Worm (Caenorhabditis elegans) whole organism, L1 larva: ENCODE results near the gene T19C3.6.

Experiments used
- F16B12.6 ChIP-seq: fragments of 150-350 bp; optimal IDR thresholded peaks from 2 replicates; lab custom pipeline; 2014; ENCODE audit warnings: missing biosample characterization, missing genetic modification characterization
- ama-1 ChIP-seq: fragments of 150-350 bp; optimal IDR thresholded peaks from 2 replicates; lab custom pipeline; 2014
- ceh-63 ChIP-seq: fragments of 200-800 bp; sonication (Bioruptor generic); optimal IDR thresholded peaks from 2 replicates; lab custom pipeline; 2018; ENCODE audit warnings: mild to moderate bottlenecking, missing genetic modification characterization, missing compliant biosample characterization
- ceh-8 ChIP-seq: fragments of 200-800 bp; sonication (Bioruptor generic); optimal IDR thresholded peaks from 2 replicates; lab custom pipeline; 2018; ENCODE audit warnings: mild to moderate bottlenecking, missing genetic modification characterization, moderate library complexity, missing compliant biosample characterization
- ceh-82 ChIP-seq, 3 experiments: fragments of 150-350 bp in 1 of 3; sonication (generic microtip) in 2 of 3; optimal IDR thresholded peaks; 2 replicates each; lab custom pipeline; 2014 to 2017; ENCODE audit warnings: missing biosample characterization in 3 of 3, missing genetic modification characterization in 3 of 3
- ceh-88 ChIP-seq: fragments of 200-800 bp; sonication (Bioruptor generic); IDR thresholded peaks from 2 replicates; pipeline ENCODE4 v1.3.6; 2022; ENCODE audit warnings: missing genetic modification characterization, missing compliant biosample characterization
- ceh-90 ChIP-seq: sonication (generic microtip); optimal IDR thresholded peaks from 2 replicates; lab custom pipeline; 2016; ENCODE audit warnings: missing genetic modification characterization, missing compliant biosample characterization
- efl-3 ChIP-seq: fragments of 200-800 bp; sonication (Bioruptor generic); optimal IDR thresholded peaks from 2 replicates; lab custom pipeline; 2018; ENCODE audit warnings: mild to moderate bottlenecking, missing genetic modification characterization, missing compliant biosample characterization
- egl-13 ChIP-seq: sonication (generic microtip); optimal IDR thresholded peaks from 2 replicates; lab custom pipeline; 2016; ENCODE audit warnings: missing genotype, missing genetic modification reagents, missing genetic modification characterization, missing compliant biosample characterization
- egl-27 ChIP-seq, 2 experiments: fragments of 150-350 bp in 1 of 2; sonication (generic microtip); optimal IDR thresholded peaks; 3 replicates each; lab custom pipeline; 2017 to 2018; ENCODE audit warnings: missing biosample characterization in 2 of 2, missing genetic modification characterization in 2 of 2, missing genetic modification reagents in 2 of 2
- elt-3 ChIP-seq, 6 experiments: fragments of 150-350 bp in 1 of 6; sonication (generic microtip); optimal IDR thresholded peaks; 2 replicates each; lab custom pipeline; 2017 to 2018; ENCODE audit warnings: missing biosample characterization in 6 of 6, missing genetic modification characterization in 6 of 6, inconsistent platforms in 1 of 6
- ets-5 ChIP-seq: fragments of 200-800 bp; sonication (Bioruptor generic); IDR thresholded peaks from 2 replicates; pipeline ENCODE4 v1.3.6; 2022; ENCODE audit warnings: missing genetic modification characterization, missing compliant biosample characterization
- fkh-10 ChIP-seq: sonication (generic microtip); optimal IDR thresholded peaks from 2 replicates; lab custom pipeline; 2017; ENCODE audit warnings: missing biosample characterization, missing genetic modification reagents, missing genetic modification characterization
- fkh-4 ChIP-seq: sonication (generic microtip); optimal IDR thresholded peaks from 2 replicates; lab custom pipeline; 2016; ENCODE audit warnings: missing compliant biosample characterization, missing genetic modification characterization, borderline replicate concordance
- fkh-8 ChIP-seq: sonication (generic microtip); optimal IDR thresholded peaks from 2 replicates; lab custom pipeline; 2016; ENCODE audit warnings: mild to moderate bottlenecking, missing genetic modification characterization, missing compliant biosample characterization
- fos-1 ChIP-seq: fragments of 150-350 bp; optimal IDR thresholded peaks from 2 replicates; lab custom pipeline; 2014; ENCODE audit warnings: missing biosample characterization, missing genetic modification characterization
- hlh-17 ChIP-seq: fragments of 200-800 bp; sonication (Bioruptor generic); optimal IDR thresholded peaks from 2 replicates; lab custom pipeline; 2018; ENCODE audit warnings: missing genetic modification characterization, mild to moderate bottlenecking, missing compliant biosample characterization, moderate library complexity, borderline replicate concordance
- hlh-4 ChIP-seq: sonication (generic microtip); optimal IDR thresholded peaks from 2 replicates; lab custom pipeline; 2016; ENCODE audit warnings: mild to moderate bottlenecking, missing genetic modification characterization, missing compliant biosample characterization
- hpl-2 ChIP-seq: fragments of 150-350 bp; optimal IDR thresholded peaks from 2 replicates; lab custom pipeline; 2014; ENCODE audit warnings: missing biosample characterization, missing genetic modification reagents, missing genetic modification characterization
- irx-1 ChIP-seq: sonication (generic microtip); optimal IDR thresholded peaks from 2 replicates; lab custom pipeline; 2016; ENCODE audit warnings: missing genetic modification characterization, missing compliant biosample characterization
- isw-1 ChIP-seq: fragments of 200-800 bp; sonication (Bioruptor generic); IDR thresholded peaks from 2 replicates; pipeline ENCODE4 v1.3.6; 2022; ENCODE audit warnings: missing genetic modification characterization, missing compliant biosample characterization
- jun-1 ChIP-seq: fragments of 150-350 bp; optimal IDR thresholded peaks from 2 replicates; lab custom pipeline; 2014; ENCODE audit warnings: missing biosample characterization, missing genetic modification reagents, missing genetic modification characterization
- lin-13 ChIP-seq: fragments of 150-350 bp; optimal IDR thresholded peaks from 2 replicates; lab custom pipeline; 2014; ENCODE audit warnings: missing biosample characterization, missing genetic modification reagents, missing genetic modification characterization
- lin-15B ChIP-seq: fragments of 150-350 bp; sonication (generic microtip); optimal IDR thresholded peaks from 3 replicates; lab custom pipeline; 2014; ENCODE audit warnings: missing biosample characterization, missing genetic modification characterization
- lin-35 ChIP-seq, 2 experiments: fragments of 150-350 bp; optimal IDR thresholded peaks; 2 replicates each; lab custom pipeline; 2014; ENCODE audit warnings: missing biosample characterization in 2 of 2, missing genetic modification characterization in 2 of 2, missing genetic modification reagents in 2 of 2
- lin-39 ChIP-seq: fragments of 150-350 bp; optimal IDR thresholded peaks from 2 replicates; lab custom pipeline; 2014; ENCODE audit warnings: missing biosample characterization, missing genetic modification reagents, missing genetic modification characterization
- lir-3 ChIP-seq: sonication (generic microtip); optimal IDR thresholded peaks from 2 replicates; lab custom pipeline; 2016; ENCODE audit warnings: mild to moderate bottlenecking, missing genetic modification characterization, moderate library complexity, missing compliant biosample characterization; ENCODE audit not compliant: poor library complexity
- mab-9 ChIP-seq: fragments of 200-800 bp; sonication (Bioruptor generic); IDR thresholded peaks from 2 replicates; pipeline ENCODE4 v1.3.6; 2022; ENCODE audit warnings: missing genetic modification reagents, missing genetic modification characterization, missing compliant biosample characterization
- mdl-1 ChIP-seq, 2 experiments: fragments of 150-350 bp; optimal IDR thresholded peaks; 2 replicates each; lab custom pipeline; 2014 to 2017; ENCODE audit warnings: missing biosample characterization in 2 of 2, missing genetic modification characterization in 2 of 2, inconsistent platforms in 1 of 2
- mep-1 ChIP-seq: fragments of 150-350 bp; optimal IDR thresholded peaks from 2 replicates; lab custom pipeline; 2014; ENCODE audit warnings: missing biosample characterization, missing genetic modification characterization
- nhr-11 ChIP-seq: fragments of 150-350 bp; optimal IDR thresholded peaks from 2 replicates; lab custom pipeline; 2014; ENCODE audit warnings: missing biosample characterization, missing genetic modification characterization
- nhr-12 ChIP-seq: sonication (generic microtip); optimal IDR thresholded peaks from 2 replicates; lab custom pipeline; 2017; ENCODE audit warnings: missing biosample characterization, missing genetic modification characterization
- nhr-19 ChIP-seq: fragments of 200-800 bp; sonication (Bioruptor generic); conservative IDR thresholded peaks from 2 replicates; pipeline ENCODE4 v1.3.6; 2022; ENCODE audit warnings: missing genetic modification characterization, missing compliant biosample characterization
- nhr-20 ChIP-seq: sonication (generic microtip); optimal IDR thresholded peaks from 2 replicates; lab custom pipeline; 2016; ENCODE audit warnings: mild to moderate bottlenecking, missing genetic modification characterization, missing compliant biosample characterization
- nhr-237 ChIP-seq: fragments of 150-350 bp; optimal IDR thresholded peaks from 2 replicates; lab custom pipeline; 2014; ENCODE audit warnings: missing biosample characterization, missing genetic modification characterization
- nhr-47 ChIP-seq: sonication (generic microtip); optimal IDR thresholded peaks from 2 replicates; lab custom pipeline; 2016; ENCODE audit warnings: mild to moderate bottlenecking, missing genetic modification characterization, moderate library complexity, missing compliant biosample characterization
- nhr-71 ChIP-seq: sonication (generic microtip); optimal IDR thresholded peaks from 2 replicates; lab custom pipeline; 2016; ENCODE audit warnings: mild to moderate bottlenecking, missing genetic modification characterization, moderate library complexity, missing compliant biosample characterization
- nhr-76 ChIP-seq: sonication (generic microtip); optimal IDR thresholded peaks from 2 replicates; lab custom pipeline; 2017; ENCODE audit warnings: missing biosample characterization, missing genetic modification characterization
- nhr-90 ChIP-seq: sonication (generic microtip); optimal IDR thresholded peaks from 2 replicates; lab custom pipeline; 2016; ENCODE audit warnings: mild to moderate bottlenecking, missing genetic modification characterization, missing compliant biosample characterization; ENCODE audit not compliant: poor library complexity
- pax-3 ChIP-seq: fragments of 200-800 bp; sonication (Bioruptor generic); optimal IDR thresholded peaks from 2 replicates; lab custom pipeline; 2018; ENCODE audit warnings: mild to moderate bottlenecking, missing genetic modification characterization, moderate library complexity, missing compliant biosample characterization
- skn-1 ChIP-seq: fragments of 150-350 bp; optimal IDR thresholded peaks from 2 replicates; lab custom pipeline; 2014; ENCODE audit warnings: missing biosample characterization, missing genetic modification characterization
- snpc-4 ChIP-seq: fragments of 150-350 bp; optimal IDR thresholded peaks from 2 replicates; lab custom pipeline; 2014; ENCODE audit warnings: missing biosample characterization, missing genetic modification characterization
- snu-23 ChIP-seq: sonication (generic microtip); optimal IDR thresholded peaks from 2 replicates; lab custom pipeline; 2016; ENCODE audit warnings: missing genetic modification characterization, missing compliant biosample characterization
- sox-4 ChIP-seq: sonication (generic microtip); optimal IDR thresholded peaks from 2 replicates; lab custom pipeline; 2016; ENCODE audit warnings: missing genetic modification characterization, missing compliant biosample characterization
- tbx-2 ChIP-seq: sonication (generic microtip); optimal IDR thresholded peaks from 2 replicates; lab custom pipeline; 2016; ENCODE audit warnings: missing genetic modification characterization, missing compliant biosample characterization
- tlp-1 ChIP-seq: fragments of 150-350 bp; optimal IDR thresholded peaks from 2 replicates; lab custom pipeline; 2014; ENCODE audit warnings: missing biosample characterization, missing genetic modification characterization
- unc-130 ChIP-seq: fragments of 150-350 bp; optimal IDR thresholded peaks from 2 replicates; lab custom pipeline; 2017; ENCODE audit warnings: missing biosample characterization, missing genetic modification characterization, inconsistent platforms
- unc-62 ChIP-seq: fragments of 150-350 bp; optimal IDR thresholded peaks from 2 replicates; lab custom pipeline; 2014; ENCODE audit warnings: missing biosample characterization, missing genetic modification reagents, missing genetic modification characterization
- unc-86 ChIP-seq: sonication (generic microtip); optimal IDR thresholded peaks from 2 replicates; lab custom pipeline; 2016; ENCODE audit warnings: missing genetic modification characterization, missing compliant biosample characterization
- unc-98 ChIP-seq: fragments of 200-800 bp; sonication (Bioruptor generic); IDR thresholded peaks from 2 replicates; pipeline ENCODE4 v1.3.6; 2022; ENCODE audit warnings: missing genetic modification characterization, missing compliant biosample characterization
- xbp-1 ChIP-seq: sonication (generic microtip); optimal IDR thresholded peaks from 2 replicates; lab custom pipeline; 2016; ENCODE audit warnings: missing genetic modification characterization, missing compliant biosample characterization
- ztf-4 ChIP-seq: fragments of 150-350 bp; optimal IDR thresholded peaks from 2 replicates; lab custom pipeline; 2014; ENCODE audit warnings: missing biosample characterization, missing genetic modification characterization

T19C3.6 gene

DNA sequence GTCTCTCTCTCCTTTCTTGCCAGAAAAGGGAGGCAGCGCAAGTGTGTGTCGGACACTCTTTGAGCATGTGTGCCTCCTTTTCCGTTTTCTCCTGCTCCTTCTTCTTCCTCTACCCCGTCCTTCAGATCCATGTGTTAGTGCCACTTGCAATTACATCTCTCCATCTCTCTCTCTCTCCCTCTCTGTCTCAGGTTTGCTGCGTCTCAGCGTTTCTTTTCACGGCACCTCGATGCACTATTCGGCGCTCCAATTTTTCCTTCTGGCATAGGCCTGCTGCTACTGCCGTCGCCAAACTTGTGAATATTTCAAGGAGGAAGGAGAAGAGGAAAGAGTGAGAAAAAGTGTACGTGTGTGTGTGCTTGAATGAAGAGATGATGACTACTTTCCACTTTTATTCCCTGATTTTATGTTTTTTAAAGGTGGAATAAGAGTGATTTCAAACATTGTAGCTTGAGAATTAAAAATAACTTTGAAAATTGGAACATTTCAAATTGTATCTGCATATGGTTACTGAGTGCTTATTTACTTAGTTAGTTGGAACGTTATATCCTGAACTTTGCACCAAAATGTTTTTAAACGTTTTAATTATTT, 37.1 kb upstream of the T19C3.6 start, which contains the start of gene W02B3.3 (continued):
- TF ChIP-seq unc-62 (GFP tag; lab: Kevin White, UChicago) (no peak), lin-13 (peak; percentile 8), fkh-4 (no peak), lir-3 (tag; lab: Kevin White, UChicago) (peak; percentile 40), ceh-90 (tag; lab: Kevin White, UChicago) (no peak), nhr-19 (GFP tag; lab: Robert Waterston, UW) (0 out of 2 replicates have a peak, but pooled peaks have one; percentile 9), mab-9 (GFP tag; lab: Robert Waterston, UW) (peak; percentile 40; the same call in 1 of the 2 replicates), lin-35 (GFP tag; optimal IDR thresholded peaks at IDR 0.05; lab: Kevin White, UChicago) (peak in 1 of 2 experiments; percentile 27), skn-1 (tag; lab: Kevin White, UChicago) (peak; percentile 30), mep-1 (tag; lab: Kevin White, UChicago) (peak; percentile 64), mdl-1 (tag; optimal IDR thresholded peaks at IDR 0.05; lab: Kevin White, UChicago) (peak in 1 of 2 experiments; percentile 34), hlh-17 (GFP tag; lab: Kevin White, UChicago) (no peak), nhr-47 (tag; lab: Kevin White, UChicago) (peak; percentile 79), lin-39 (tag; lab: Kevin White, UChicago) (no peak), fos-1 (tag; lab: Kevin White, UChicago) (peak; percentile 55), unc-98 (no peak), fkh-8 (peak; percentile 92), F16B12.6 (tag; lab: Kevin White, UChicago) (no peak), nhr-71 (peak; percentile 79), ets-5 (GFP tag; lab: Robert Waterston, UW) (no peak), nhr-237 (tag; lab: Kevin White, UChicago) (no peak), hlh-4 (no peak), nhr-20 (tag; lab: Kevin White, UChicago) (peak; percentile 38), snpc-4 (peak; percentile 55), nhr-90 (no peak), nhr-12 (no peak), irx-1 (tag; lab: Kevin White, UChicago) (peak; percentile 47), ztf-4 (tag; lab: Kevin White, UChicago) (peak; percentile 58), nhr-76 (no peak), egl-13 (tag; lab: Kevin White, UChicago) (peak; percentile 80), nhr-11 (tag; lab: Kevin White, UChicago) (no peak), xbp-1 (tag; lab: Kevin White, UChicago) (peak; percentile 55), isw-1 (GFP tag; lab: Robert Waterston, UW) (peak; percentile 66), ceh-82 (tag; optimal IDR thresholded peaks at IDR 0.05; lab: Kevin White, UChicago) (peak; percentile 57 to 91 (median 76)), ceh-63 (GFP tag; lab: Kevin White, UChicago) (peak; percentile 74), unc-86 (tag; lab: Kevin White, UChicago) (peak; percentile 86), snu-23 (GFP tag; lab: Kevin White, UChicago) (peak; percentile 79), ceh-88 (GFP tag; lab: Robert Waterston, UW) (no peak), tbx-2 (tag; lab: Kevin White, UChicago) (peak; percentile 40), egl-27 (tag; optimal IDR thresholded peaks at IDR 0.05; lab: Kevin White, UChicago) (no peak), elt-3 (tag; optimal IDR thresholded peaks at IDR 0.05; lab: Kevin White, UChicago) (no peak), efl-3 (no peak), hpl-2 (GFP tag; lab: Kevin White, UChicago) (no peak), ama-1 (lab: Kevin White, UChicago) (no peak), lin-15B (tag; lab: Kevin White, UChicago) (peak; percentile 8), ceh-8 (GFP tag; lab: Kevin White, UChicago) (peak; percentile 48), unc-130 (peak; percentile 42), pax-3 (tag; lab: Kevin White, UChicago) (no peak), sox-4 (tag; lab: Kevin White, UChicago) (no peak), tlp-1 (tag; lab: Kevin White, UChicago) (no peak), jun-1 (tag; lab: Kevin White, UChicago) (peak; percentile 16), fkh-10 (GFP tag; lab: Kevin White, UChicago) (peak; percentile 94)
